Fruit fly (Drosophila melanogaster): ENCODE results near the gene CG31300.

The CG31300 gene

dm6 chr3R:25245052-25245813 lies 38.2 kb upstream of the CG31300 start, which contains the start of gene bam (continued):
- no peak for TF ChIP-seq CG11560 (tag; IDR thresholded peaks at IDR 0.05)
- no peak for TF ChIP-seq btn (GFP tag; optimal IDR thresholded peaks at IDR 0.05)
- TF ChIP-seq E2f2 (GFP tag; IDR thresholded peaks at IDR 0.05): peak; percentile 97
- TF ChIP-seq CG4328 (GFP tag; optimal IDR thresholded peaks at IDR 0.05): no peak
- no peak for TF ChIP-seq CG11695 (GFP tag; IDR thresholded peaks at IDR 0.05)
- TF ChIP-seq nmo (GFP tag; optimal IDR thresholded peaks at IDR 0.05): peak; percentile 40
- TF ChIP-seq exex (tag; optimal IDR thresholded peaks at IDR 0.05): no peak
- peak; percentile 58 for TF ChIP-seq B-H2 (GFP tag; optimal IDR thresholded peaks at IDR 0.05)
- TF ChIP-seq CG8924 (tag; optimal IDR thresholded peaks at IDR 0.05): peak; percentile 4
- TF ChIP-seq CG34376 (GFP tag; optimal IDR thresholded peaks at IDR 0.05): no peak
- peak; percentile 19 for TF ChIP-seq CG33213 (GFP tag; optimal IDR thresholded peaks at IDR 0.05)
- 0 out of 3 replicates have a peak, but pooled peaks have one; percentile 24 for TF ChIP-seq CG17361 (GFP tag; IDR thresholded peaks at IDR 0.05)
- TF ChIP-seq vfl (GFP tag; optimal IDR thresholded peaks at IDR 0.05): no peak
- TF ChIP-seq tap (tag; optimal IDR thresholded peaks at IDR 0.05): peak; percentile 14
- TF ChIP-seq Adf1 (GFP tag; IDR thresholded peaks at IDR 0.05): no peak
- TF ChIP-seq eyg (GFP tag; optimal IDR thresholded peaks at IDR 0.05): no peak
- TF ChIP-seq YL-1 (GFP tag; optimal IDR thresholded peaks at IDR 0.05): peak; percentile 18
- no peak for TF ChIP-seq Doc3 (GFP tag; IDR thresholded peaks at IDR 0.05; ENCODE audit: partially characterized antibody)
- no peak for TF ChIP-seq CG4282 (GFP tag; optimal IDR thresholded peaks at IDR 0.05)
- TF ChIP-seq slou (GFP tag; optimal IDR thresholded peaks at IDR 0.05): no peak
- peak; percentile 59 for TF ChIP-seq Hmr (GFP tag; optimal IDR thresholded peaks at IDR 0.05)
- peak in 1 of 2 experiments; percentile 24 for TF ChIP-seq dpn (GFP tag; optimal IDR thresholded peaks at IDR 0.05)
- TF ChIP-seq ci (GFP tag; IDR thresholded peaks at IDR 0.05): no peak
- TF ChIP-seq stwl (tag; optimal IDR thresholded peaks at IDR 0.05): peak; percentile 83
- no peak for TF ChIP-seq ro (GFP tag; IDR thresholded peaks at IDR 0.05)
- no peak for TF ChIP-seq CG12299 (tag; optimal IDR thresholded peaks at IDR 0.05)
- no peak for TF ChIP-seq emc (GFP tag; optimal IDR thresholded peaks at IDR 0.05)
- TF ChIP-seq Hr51 (GFP tag; optimal IDR thresholded peaks at IDR 0.05): no peak
- peak; percentile 55; the same call in 1 of the 2 replicates for TF ChIP-seq Bgb (GFP tag; IDR thresholded peaks at IDR 0.05; ENCODE audit: partially characterized antibody)
- no peak for TF ChIP-seq zen2 (GFP tag; IDR thresholded peaks at IDR 0.05; ENCODE audit: partially characterized antibody)
- TF ChIP-seq CG3726 (GFP tag; IDR thresholded peaks at IDR 0.05): no peak
- TF ChIP-seq sens (GFP tag): no peak
- TF ChIP-seq Drgx (GFP tag; IDR thresholded peaks at IDR 0.05): no peak
- no peak for TF ChIP-seq MTF-1 (GFP tag; optimal IDR thresholded peaks at IDR 0.05; ENCODE audit: borderline replicate concordance)
- 0 out of 3 replicates have a peak, but pooled peaks have one; percentile 37 for TF ChIP-seq ken (GFP tag; IDR thresholded peaks at IDR 0.05)
- TF ChIP-seq eve (GFP tag; optimal IDR thresholded peaks at IDR 0.05): no peak
- no peak for TF ChIP-seq toy (GFP tag; IDR thresholded peaks at IDR 0.05)
- TF ChIP-seq Ada2b (GFP tag; IDR thresholded peaks at IDR 0.05): no peak
- TF ChIP-seq bab2 (GFP tag; optimal IDR thresholded peaks at IDR 0.05): no peak
- TF ChIP-seq Usf (GFP tag; optimal IDR thresholded peaks at IDR 0.05): no peak
- TF ChIP-seq CG10267 (tag; optimal IDR thresholded peaks at IDR 0.05): peak; percentile 53
- no peak for TF ChIP-seq sob (GFP tag; IDR thresholded peaks at IDR 0.05)
- TF ChIP-seq pzg (GFP tag; optimal IDR thresholded peaks at IDR 0.05): peak; percentile 81
- peak; percentile 57 for TF ChIP-seq CG1603 (tag; optimal IDR thresholded peaks at IDR 0.05)
- no peak for TF ChIP-seq CG12769 (tag; optimal IDR thresholded peaks at IDR 0.05)
- TF ChIP-seq amos (GFP tag; IDR thresholded peaks at IDR 0.05; ENCODE audit: partially characterized antibody): peak; percentile 42
- no peak for TF ChIP-seq NK7.1 (GFP tag; optimal IDR thresholded peaks at IDR 0.05)
- TF ChIP-seq salm (tag; optimal IDR thresholded peaks at IDR 0.05): no peak
- TF ChIP-seq dysf (GFP tag; IDR thresholded peaks at IDR 0.05): no peak
- TF ChIP-seq gem (tag; optimal IDR thresholded peaks at IDR 0.05): no peak
